Worm (Caenorhabditis elegans): ENCODE data around the gene C32B5.6.
"Not testable (repeated sequence)": the region's sequence is repeated elsewhere in the genome, so short reads cannot be mapped to it uniquely, and the experiment has no call there.

The C32B5.6 gene

DNA sequence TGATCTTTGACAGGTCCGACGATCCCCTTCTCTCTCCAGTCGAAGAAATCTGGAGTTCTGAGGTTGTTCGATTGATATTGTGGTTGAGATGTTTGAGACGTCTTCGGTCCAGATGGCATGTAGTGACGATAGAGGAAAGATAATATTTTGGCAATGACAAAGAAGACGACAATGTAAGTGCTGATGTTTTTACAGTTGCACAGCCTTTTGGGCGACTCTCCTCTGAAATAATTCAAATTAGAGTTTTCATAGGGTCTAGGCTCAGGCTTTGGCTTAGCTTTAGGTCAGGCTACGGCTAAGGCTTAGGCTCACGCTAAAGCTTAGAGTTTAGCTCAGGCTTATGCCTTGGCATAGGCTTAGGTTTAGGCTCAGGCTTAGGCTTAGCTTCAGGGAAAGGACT lies 6.2 kb upstream of the C32B5.6 start, which contains the start of gene C32B5.13:
Gene C32B5.13, minus strand, starts transcription at position 101 of the 400 bp plus-strand sequence.
- TF ChIP-seq nhr-84 (tag; optimal IDR thresholded peaks at IDR 0.05) = no peak
- TF ChIP-seq jun-1 (tag; optimal IDR thresholded peaks at IDR 0.05) = no peak
- TF ChIP-seq rnt-1 (tag; optimal IDR thresholded peaks at IDR 0.05) = no peak
- no peak for TF ChIP-seq elt-3 (tag; optimal IDR thresholded peaks at IDR 0.05)
- no peak for TF ChIP-seq grh-1 (GFP tag; IDR thresholded peaks at IDR 0.05)
- no peak for TF ChIP-seq efl-3 (GFP tag; optimal IDR thresholded peaks at IDR 0.05)
- TF ChIP-seq aly-2 (tag; optimal IDR thresholded peaks at IDR 0.05) = no peak
- TF ChIP-seq C34B4.2 (tag; optimal IDR thresholded peaks at IDR 0.05) = no peak

DNA sequence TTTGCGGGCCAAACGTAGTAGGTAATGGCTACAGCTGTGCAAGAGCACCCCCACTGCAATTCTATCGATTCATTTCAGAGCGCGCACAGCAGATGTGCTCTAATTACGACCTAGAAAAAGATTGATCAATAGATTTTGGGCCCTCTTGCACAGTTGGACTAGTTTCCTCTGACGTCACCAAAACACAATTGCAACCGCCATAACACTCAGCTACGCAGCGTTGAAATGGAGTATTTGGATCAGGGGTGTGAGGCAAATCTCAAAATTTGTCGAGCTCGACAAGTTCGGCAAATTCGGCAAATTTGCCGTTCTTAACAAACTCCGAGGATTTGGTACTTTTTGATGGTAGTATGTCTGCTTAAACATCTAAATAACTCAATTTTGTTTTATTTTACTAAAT lies 1.2 kb upstream of the C32B5.6 start, which contains the start of gene fbxc-18:
Gene fbxc-18, minus strand, starts transcription at position 101 of the 400 bp plus-strand sequence.
- not testable (repeated sequence) for TF ChIP-seq elt-3 (tag; optimal IDR thresholded peaks at IDR 0.05); swsn-7 (tag; optimal IDR thresholded peaks at IDR 0.05); ceh-8 (GFP tag; optimal IDR thresholded peaks at IDR 0.05)

DNA sequence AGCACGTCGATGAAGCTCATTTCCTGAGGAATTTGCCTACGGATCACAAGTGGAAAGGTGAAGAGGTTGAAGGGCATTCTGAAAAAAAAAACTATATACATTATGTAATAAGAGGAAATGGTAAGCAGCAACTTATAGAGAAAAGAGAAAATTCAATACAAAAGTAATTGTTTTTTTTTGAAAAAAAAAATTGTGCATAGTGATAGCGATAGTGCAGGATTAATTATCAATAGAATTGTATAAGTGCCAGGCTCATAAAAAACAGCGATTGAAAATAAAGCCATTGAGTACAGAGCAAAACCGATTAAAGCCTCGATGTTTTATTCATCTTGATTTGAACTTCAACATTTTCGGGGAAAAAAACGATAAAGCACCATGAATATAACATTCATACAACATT lies 4.6 kb downstream of the C32B5.6 start, which contains the start of gene C32B5.15:
Gene C32B5.15, minus strand, starts transcription at position 101 of the 400 bp plus-strand sequence.
- TF ChIP-seq lin-35 (GFP tag; optimal IDR thresholded peaks at IDR 0.05) = no peak

DNA sequence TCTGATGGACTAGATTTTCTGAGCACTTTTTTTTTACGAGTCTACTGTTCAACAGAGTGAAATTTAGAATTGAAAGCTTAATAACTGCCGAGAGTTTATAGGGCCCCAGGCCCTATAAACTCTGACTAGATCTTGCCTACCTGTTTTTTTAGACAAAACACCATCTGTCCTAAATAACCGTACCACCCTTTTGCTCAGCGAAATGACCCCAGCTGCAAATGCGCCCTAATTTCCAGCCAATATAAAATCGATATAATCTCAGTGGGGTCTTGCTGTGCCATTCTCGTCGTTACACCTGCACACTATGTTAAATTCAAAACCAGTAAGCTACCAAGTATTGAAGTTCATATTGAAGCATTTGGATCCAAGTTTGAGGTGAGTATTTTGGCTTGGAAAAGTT lies 5.8 kb downstream of the C32B5.6 start, which contains the start of gene fbxc-14:
Gene fbxc-14, plus strand, starts transcription at position 301 of the 400 bp plus-strand sequence.
- no peak for TF ChIP-seq nhr-84 (tag; optimal IDR thresholded peaks at IDR 0.05)
- no peak for TF ChIP-seq unc-98 (GFP tag; IDR thresholded peaks at IDR 0.05)
- TF ChIP-seq hlh-17 (GFP tag; optimal IDR thresholded peaks at IDR 0.05; ENCODE audit: borderline replicate concordance) = no peak
- no peak for TF ChIP-seq elt-2 (tag; optimal IDR thresholded peaks at IDR 0.05)

DNA sequence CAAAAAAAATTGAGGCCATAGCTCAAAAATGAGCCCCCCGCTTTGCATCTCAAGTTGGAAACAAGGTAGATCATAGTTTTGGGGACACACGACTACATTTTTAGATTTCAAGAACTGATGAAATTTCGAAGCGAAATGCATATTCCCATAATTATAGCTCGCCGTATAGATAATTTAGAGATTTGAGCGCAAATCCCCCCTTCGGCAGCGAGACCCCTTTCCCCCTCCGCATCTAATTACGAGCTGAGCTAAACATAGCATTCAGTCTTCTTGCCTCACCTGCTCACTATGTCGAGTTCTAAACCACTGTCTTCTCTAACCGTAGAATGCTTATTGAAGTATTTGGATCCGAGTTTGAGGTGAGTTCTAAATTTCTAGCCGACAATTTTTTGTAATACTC lies 10.9 kb downstream of the C32B5.6 start, which contains the start of the genes fbxc-17 and fbxc-15:
Gene fbxc-17, minus strand, starts transcription at position 101 of the 400 bp plus-strand sequence.
Gene fbxc-15, plus strand, starts transcription at position 289 of the 400 bp plus-strand sequence.
- no peak for TF ChIP-seq jun-1 (tag; optimal IDR thresholded peaks at IDR 0.05)
- no peak for TF ChIP-seq nhr-12 (tag; optimal IDR thresholded peaks at IDR 0.05)
- no peak for TF ChIP-seq nhr-19 (GFP tag; conservative IDR thresholded peaks at IDR 0.05)
- TF ChIP-seq sox-4 (tag; optimal IDR thresholded peaks at IDR 0.05) = no peak
- TF ChIP-seq elt-2 (tag; optimal IDR thresholded peaks at IDR 0.05) = no peak

DNA sequence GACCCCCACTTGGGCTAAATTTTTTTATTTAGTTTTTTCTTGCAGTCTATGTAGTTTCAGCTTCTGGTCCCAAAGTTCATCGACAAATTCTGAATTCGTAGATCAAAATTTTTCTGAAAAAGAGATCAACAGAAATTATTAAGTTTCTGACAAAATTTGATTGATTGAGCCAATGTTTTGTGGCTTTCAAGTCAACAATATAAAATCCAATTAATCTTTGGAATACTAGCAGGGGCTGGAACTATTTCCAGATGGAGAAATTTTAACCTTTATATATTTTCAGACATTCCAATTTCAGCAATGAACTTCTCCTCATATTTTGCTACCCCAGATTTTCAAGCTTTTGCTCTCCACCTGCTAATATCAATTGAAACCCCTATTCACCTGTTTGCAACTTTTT lies 14.6 kb downstream of the C32B5.6 start, which contains the start of gene srh-274:
Gene srh-274, plus strand, starts transcription at position 301 of the 400 bp plus-strand sequence.
- TF ChIP-seq rnt-1 (tag; optimal IDR thresholded peaks at IDR 0.05) (no peak), unc-98 (GFP tag; IDR thresholded peaks at IDR 0.05) (no peak), nhr-76 (tag; optimal IDR thresholded peaks at IDR 0.05) (no peak), C16A3.4 (tag; optimal IDR thresholded peaks at IDR 0.05) (no peak), hlh-17 (GFP tag; optimal IDR thresholded peaks at IDR 0.05; ENCODE audit: borderline replicate concordance) (no peak), nhr-85 (tag) (no peak), F16B12.6 (tag; optimal IDR thresholded peaks at IDR 0.05) (no peak), isw-1 (GFP tag; IDR thresholded peaks at IDR 0.05) (no peak), fkh-8 (tag; optimal IDR thresholded peaks at IDR 0.05) (no peak), fkh-4 (tag; optimal IDR thresholded peaks at IDR 0.05; ENCODE audit: borderline replicate concordance) (no peak), ceh-8 (GFP tag; optimal IDR thresholded peaks at IDR 0.05) (no peak), hpl-2 (GFP tag; optimal IDR thresholded peaks at IDR 0.05) (no peak), sup-37 (GFP tag; optimal IDR thresholded peaks at IDR 0.05) (no peak), egl-13 (tag; optimal IDR thresholded peaks at IDR 0.05) (no peak)

DNA sequence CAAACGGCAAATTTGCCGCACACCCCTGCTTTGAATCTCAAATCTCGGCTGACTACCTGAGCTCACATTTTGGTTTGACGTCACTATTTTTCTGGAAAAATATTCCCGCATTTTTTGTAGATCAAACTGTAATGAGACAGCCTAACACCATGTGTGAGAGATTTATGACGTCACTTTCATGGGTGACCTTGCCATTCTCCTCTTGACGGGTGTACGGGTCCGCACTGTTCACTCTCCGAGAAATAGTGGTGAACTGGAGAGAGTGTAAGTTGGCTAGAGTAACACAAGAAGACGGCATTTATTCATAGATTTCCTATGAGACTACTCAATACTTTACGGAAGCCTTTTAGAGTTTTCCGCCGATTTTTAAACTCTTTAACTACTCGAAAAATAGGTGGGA lies 17.5 kb downstream of the C32B5.6 start, which contains the start of gene fbxc-40:
Gene fbxc-40, plus strand, starts transcription at position 301 of the 400 bp plus-strand sequence.
- TF ChIP-seq lir-3 (tag; optimal IDR thresholded peaks at IDR 0.05; ENCODE audit: poor library complexity); nhr-85 (tag); F16B12.6 (tag; optimal IDR thresholded peaks at IDR 0.05): not testable (repeated sequence)
